Fruit fly (Drosophila melanogaster) whole organism, embryonic: ENCODE results near the gene Veneno.

Source experiments
- Antp ChIP-seq: fragments of 200-800 bp; sonication (Bioruptor generic); optimal IDR thresholded peaks from 3 replicates; lab custom pipeline; 2016; ENCODE audit warnings: missing biosample characterization, missing genetic modification characterization
- CG10209 ChIP-seq: fragments of 200-800 bp; sonication (Bioruptor generic); optimal IDR thresholded peaks from 3 replicates; lab custom pipeline; 2017; ENCODE audit warnings: missing biosample characterization, mild to moderate bottlenecking, missing genetic modification characterization, missing genetic modification reagents
- CG10431 ChIP-seq: fragments of 200-800 bp; sonication (Bioruptor generic); optimal IDR thresholded peaks from 3 replicates; lab custom pipeline; 2018; ENCODE audit warnings: missing biosample characterization, mild to moderate bottlenecking, missing genetic modification characterization
- CG12942 ChIP-seq: fragments of 200-800 bp; sonication (Bioruptor generic); optimal IDR thresholded peaks from 3 replicates; lab custom pipeline; 2016; ENCODE audit warnings: missing biosample characterization, missing genetic modification characterization
- CG14014 ChIP-seq: fragments of 200-800 bp; sonication (Bioruptor generic); IDR thresholded peaks from 2 replicates; pipeline ENCODE4 v1.3.6; 2022; ENCODE audit warnings: missing biosample characterization, missing genetic modification characterization
- CG15479 ChIP-seq: fragments of 200-800 bp; sonication (Bioruptor generic); optimal IDR thresholded peaks from 3 replicates; lab custom pipeline; 2019; ENCODE audit warnings: missing biosample characterization, mild to moderate bottlenecking, missing genetic modification characterization, moderate library complexity
- CG1602 ChIP-seq: fragments of 200-800 bp; sonication (Bioruptor generic); optimal IDR thresholded peaks from 3 replicates; lab custom pipeline; 2016; ENCODE audit warnings: missing biosample characterization, missing genetic modification characterization
- CG18476 ChIP-seq: fragments of 200-800 bp; sonication (Bioruptor generic); optimal IDR thresholded peaks from 2 replicates; lab custom pipeline; 2016; ENCODE audit warnings: missing biosample characterization, mild to moderate bottlenecking, missing genetic modification characterization
- CG2202 ChIP-seq: fragments of 200-800 bp; sonication (Bioruptor generic); optimal IDR thresholded peaks from 2 replicates; lab custom pipeline; 2018; ENCODE audit warnings: missing biosample characterization, mild to moderate bottlenecking, missing genetic modification characterization
- CG2712 ChIP-seq: fragments of 200-800 bp; optimal IDR thresholded peaks from 3 replicates; lab custom pipeline; 2019; ENCODE audit warnings: missing biosample characterization, mild to moderate bottlenecking, missing genetic modification characterization, moderate library complexity
- CG3065 ChIP-seq: fragments of 200-800 bp; sonication (Bioruptor generic); optimal IDR thresholded peaks from 2 replicates; lab custom pipeline; 2016; ENCODE audit warnings: missing biosample characterization, missing genetic modification characterization
- CG31365 ChIP-seq: fragments of 200-800 bp; sonication (Bioruptor generic); optimal IDR thresholded peaks from 2 replicates; lab custom pipeline; 2018; ENCODE audit warnings: missing biosample characterization, mild to moderate bottlenecking, missing genetic modification characterization
- CG32772 ChIP-seq: fragments of 200-800 bp; sonication (Bioruptor generic); IDR thresholded peaks from 2 replicates; pipeline ENCODE4 v1.3.6; 2022; ENCODE audit warnings: missing biosample characterization, missing genetic modification characterization
- CG3281 ChIP-seq: fragments of 200-800 bp; sonication (Bioruptor generic); optimal IDR thresholded peaks from 3 replicates; lab custom pipeline; 2017; ENCODE audit warnings: missing biosample characterization, mild to moderate bottlenecking, missing genetic modification characterization
- CG3838 ChIP-seq: fragments of 200-800 bp; sonication (Bioruptor generic); optimal IDR thresholded peaks from 3 replicates; lab custom pipeline; 2016; ENCODE audit warnings: missing biosample characterization, missing genetic modification characterization
- CG6813 ChIP-seq: fragments of 200-800 bp; sonication (Bioruptor generic); optimal IDR thresholded peaks from 2 replicates; lab custom pipeline; 2017; ENCODE audit warnings: missing biosample characterization, missing genetic modification characterization, mild to moderate bottlenecking, moderate library complexity, missing genetic modification reagents
- CG7745 ChIP-seq: fragments of 200-800 bp; sonication (Bioruptor generic); optimal IDR thresholded peaks from 2 replicates; lab custom pipeline; 2018; ENCODE audit warnings: missing biosample characterization, mild to moderate bottlenecking, missing genetic modification characterization, moderate library complexity
- CG7928 ChIP-seq: fragments of 200-800 bp; sonication (Bioruptor generic); optimal IDR thresholded peaks from 2 replicates; lab custom pipeline; 2017; ENCODE audit warnings: missing biosample characterization, mild to moderate bottlenecking, missing genetic modification characterization
- CG8281 ChIP-seq: fragments of 200-800 bp; sonication (Bioruptor generic); optimal IDR thresholded peaks from 2 replicates; lab custom pipeline; 2018; ENCODE audit warnings: missing biosample characterization, mild to moderate bottlenecking, missing genetic modification characterization, moderate library complexity
- CG9609 ChIP-seq: fragments of 200-800 bp; sonication (Bioruptor generic); optimal IDR thresholded peaks from 3 replicates; lab custom pipeline; 2016; ENCODE audit warnings: missing biosample characterization, missing genetic modification characterization
- Camta ChIP-seq: fragments of 200-800 bp; sonication (Bioruptor generic); optimal IDR thresholded peaks from 2 replicates; lab custom pipeline; 2016; ENCODE audit warnings: missing biosample characterization, missing genetic modification characterization
- Dbx ChIP-seq: fragments of 200-800 bp; sonication (Bioruptor generic); IDR thresholded peaks from 3 replicates; pipeline ENCODE4 v1.3.6; 2022; ENCODE audit warnings: missing biosample characterization, missing genetic modification characterization
- Doc3 ChIP-seq: fragments of 200-800 bp; sonication (Bioruptor generic); IDR thresholded peaks from 3 replicates; pipeline ENCODE4 v1.3.6; 2022; ENCODE audit warnings: missing biosample characterization, missing genetic modification characterization; ENCODE audit not compliant: partially characterized antibody
- HHEX ChIP-seq: fragments of 200-800 bp; sonication (Bioruptor generic); optimal IDR thresholded peaks from 3 replicates; lab custom pipeline; 2017; ENCODE audit warnings: missing biosample characterization, mild to moderate bottlenecking, missing genetic modification characterization, missing genetic modification reagents
- Hr39 ChIP-seq: fragments of >200 bp; optimal IDR thresholded peaks from 2 replicates; lab custom pipeline; 2017
- Hr51 ChIP-seq, 2 experiments: fragments of 200-800 bp; sonication (Bioruptor generic); optimal IDR thresholded peaks; 2 replicates in 1 of 2; 3 replicates in 1 of 2; lab custom pipeline; 2016 to 2018; ENCODE audit warnings: missing biosample characterization in 2 of 2, missing genetic modification characterization in 2 of 2, mild to moderate bottlenecking in 1 of 2, moderate library complexity in 1 of 2
- Poxn ChIP-seq: fragments of 200-800 bp; sonication (Bioruptor generic); IDR thresholded peaks from 2 replicates; pipeline ENCODE4 v1.3.6; 2022; ENCODE audit warnings: missing biosample characterization, missing genetic modification characterization
- abd-A ChIP-seq: fragments of 200-800 bp; sonication (Bioruptor generic); optimal IDR thresholded peaks from 3 replicates; lab custom pipeline; 2019; ENCODE audit warnings: missing biosample characterization, mild to moderate bottlenecking, missing genetic modification characterization, moderate library complexity
- ato ChIP-seq: fragments of 200-800 bp; sonication (Bioruptor generic); IDR thresholded peaks from 2 replicates; pipeline ENCODE4 v1.3.6; 2022; ENCODE audit warnings: missing biosample characterization, missing genetic modification characterization; ENCODE audit not compliant: partially characterized antibody
- cad ChIP-seq: fragments of >200 bp; optimal IDR thresholded peaks from 2 replicates; lab custom pipeline; 2017; ENCODE audit warnings: missing biosample characterization, missing genetic modification characterization
- croc ChIP-seq: fragments of 200-800 bp; sonication (Bioruptor generic); conservative IDR thresholded peaks from 3 replicates; pipeline ENCODE4 v1.3.6; 2022; ENCODE audit warnings: missing biosample characterization, missing genetic modification characterization
- crp ChIP-seq, 2 experiments: fragments of 200-800 bp; sonication (Bioruptor generic); optimal IDR thresholded peaks; 2 replicates in 1 of 2; 3 replicates in 1 of 2; lab custom pipeline; 2017; ENCODE audit warnings: missing biosample characterization in 2 of 2, missing genetic modification characterization in 2 of 2, mild to moderate bottlenecking in 1 of 2, moderate library complexity in 1 of 2
- danr ChIP-seq: fragments of 200-800 bp; sonication (Bioruptor generic); IDR thresholded peaks from 2 replicates; pipeline ENCODE4 v1.3.6; 2022; ENCODE audit warnings: missing biosample characterization, missing genetic modification characterization
- dimm ChIP-seq: fragments of 200-800 bp; sonication (Bioruptor generic); IDR thresholded peaks from 2 replicates; pipeline ENCODE4 v1.3.6; 2022; ENCODE audit warnings: missing biosample characterization, missing genetic modification characterization
- fd96Cb ChIP-seq: fragments of 200-800 bp; sonication (Bioruptor generic); optimal IDR thresholded peaks from 2 replicates; lab custom pipeline; 2018; ENCODE audit warnings: missing biosample characterization, mild to moderate bottlenecking, missing genetic modification characterization, moderate library complexity
- fu2 ChIP-seq: fragments of 200-800 bp; sonication (Bioruptor generic); optimal IDR thresholded peaks from 2 replicates; lab custom pipeline; 2016; ENCODE audit warnings: missing biosample characterization, missing genetic modification characterization
- kni ChIP-seq: fragments of 200-800 bp; sonication (Bioruptor generic); optimal IDR thresholded peaks from 3 replicates; lab custom pipeline; 2017; ENCODE audit warnings: mild to moderate bottlenecking, missing biosample characterization, missing genetic modification reagents, missing genetic modification characterization
- nmo ChIP-seq: fragments of 200-800 bp; sonication (Bioruptor generic); optimal IDR thresholded peaks from 2 replicates; lab custom pipeline; 2018; ENCODE audit warnings: missing biosample characterization, mild to moderate bottlenecking, missing genetic modification characterization, moderate library complexity
- pho ChIP-seq: fragments of 200-800 bp; sonication (Bioruptor generic); optimal IDR thresholded peaks from 2 replicates; lab custom pipeline; 2016; ENCODE audit warnings: missing biosample characterization, missing genetic modification characterization
- scrt ChIP-seq: fragments of 200-800 bp; sonication (Bioruptor generic); optimal IDR thresholded peaks from 2 replicates; lab custom pipeline; 2018; ENCODE audit warnings: missing biosample characterization, mild to moderate bottlenecking, missing genetic modification characterization, moderate library complexity
- sens-2 ChIP-seq: fragments of 200-800 bp; sonication (Bioruptor generic); IDR thresholded peaks from 2 replicates; pipeline ENCODE4 v1.3.6; 2022; ENCODE audit warnings: missing biosample characterization, missing genetic modification characterization
- shn ChIP-seq: fragments of 200-800 bp; sonication (Bioruptor generic); optimal IDR thresholded peaks from 3 replicates; lab custom pipeline; 2016; ENCODE audit warnings: missing biosample characterization, missing genetic modification characterization
- tio ChIP-seq: fragments of 200-800 bp; sonication (Bioruptor generic); optimal IDR thresholded peaks from 2 replicates; lab custom pipeline; 2017; ENCODE audit warnings: missing biosample characterization, missing genetic modification characterization, inconsistent platforms
- toy ChIP-seq: fragments of 200-800 bp; sonication (Bioruptor generic); IDR thresholded peaks from 2 replicates; pipeline ENCODE4 v1.3.6; 2022; ENCODE audit warnings: missing biosample characterization, missing genetic modification characterization
- unpg ChIP-seq: fragments of 200-800 bp; sonication (Bioruptor generic); optimal IDR thresholded peaks from 3 replicates; lab custom pipeline; 2018; ENCODE audit warnings: missing biosample characterization, mild to moderate bottlenecking, missing genetic modification characterization, moderate library complexity
- vvl ChIP-seq: fragments of 200-800 bp; sonication (Bioruptor generic); IDR thresholded peaks from 2 replicates; pipeline ENCODE4 v1.3.6; 2022; ENCODE audit warnings: missing biosample characterization, missing genetic modification characterization
- wor ChIP-seq: fragments of 200-800 bp; sonication (Bioruptor generic); IDR thresholded peaks from 2 replicates; pipeline ENCODE4 v1.3.6; 2022; ENCODE audit warnings: missing biosample characterization, missing genetic modification characterization
- zen ChIP-seq: fragments of 200-800 bp; sonication (Bioruptor generic); optimal IDR thresholded peaks from 3 replicates; lab custom pipeline; 2018; ENCODE audit warnings: missing biosample characterization, mild to moderate bottlenecking, missing genetic modification characterization, moderate library complexity
- zfh1 ChIP-seq: fragments of 200-800 bp; sonication (Bioruptor generic); IDR thresholded peaks from 3 replicates; pipeline ENCODE4 v1.3.6; 2022; ENCODE audit warnings: missing biosample characterization, missing genetic modification characterization

Veneno gene

DNA sequence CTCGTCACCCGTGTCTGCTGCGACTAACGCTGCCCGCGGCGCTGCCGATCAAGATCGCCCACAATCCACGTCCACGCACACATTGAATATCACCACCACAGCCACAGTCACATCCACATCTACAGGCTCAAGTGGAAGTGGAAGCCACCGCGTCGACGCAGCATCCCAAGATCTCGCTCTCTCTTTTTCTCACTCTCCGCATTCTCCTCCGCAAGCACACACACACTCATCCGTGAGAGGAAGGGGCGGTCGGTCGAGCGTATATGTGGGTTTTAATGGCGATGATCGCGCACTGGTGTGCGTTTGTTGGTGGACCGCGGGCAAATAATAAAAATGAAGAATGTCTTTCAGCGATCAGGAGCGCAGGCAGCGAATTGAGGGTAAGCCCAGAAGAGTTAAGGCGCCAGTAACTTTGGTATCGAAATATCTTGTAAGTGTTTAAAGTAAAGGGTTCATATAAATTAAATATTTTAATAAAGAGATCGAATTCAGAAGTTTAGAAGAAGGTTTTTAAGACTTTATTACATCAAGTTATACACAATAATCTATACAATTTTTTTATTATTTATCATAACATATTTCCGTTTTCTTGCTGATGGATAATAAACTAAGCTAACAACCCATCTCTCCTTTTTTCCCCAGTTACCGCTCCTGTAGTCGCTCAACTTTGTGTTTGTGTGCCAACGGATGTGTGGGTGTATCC lies 28.4 kb downstream of the Veneno start, which contains the start of gene Poxm (continued):
- TF ChIP-seq zen (tag; lab: Kevin White, UChicago) (peak; percentile 91), abd-A (no peak), Antp (GFP tag; lab: Kevin White, UChicago) (peak; percentile 51), CG10209 (GFP tag; lab: Kevin White, UChicago) (peak; percentile 91), CG1602 (GFP tag; lab: Kevin White, UChicago) (peak; percentile 92), unpg (GFP tag; lab: Kevin White, UChicago) (peak; percentile 85), cad (GFP tag; lab: Kevin White, UChicago) (no peak), Hr51 (GFP tag; optimal IDR thresholded peaks at IDR 0.05; lab: Kevin White, UChicago) (peak; percentile 51 to 91), CG9609 (GFP tag; lab: Kevin White, UChicago) (peak; percentile 7), wor (GFP tag; lab: Robert Waterston, UW) (peak; percentile 82; the same call in 1 of the 2 replicates), danr (GFP tag; lab: Robert Waterston, UW) (peak; percentile 86), tio (GFP tag; lab: Kevin White, UChicago) (peak; percentile 88), Poxn (GFP tag; lab: Robert Waterston, UW) (no peak), CG7928 (GFP tag; lab: Kevin White, UChicago) (peak; percentile 23), CG14014 (GFP tag; lab: Robert Waterston, UW) (peak; percentile 82; the same call in 1 of the 2 replicates), vvl (peak; percentile 89), CG31365 (tag; lab: Kevin White, UChicago) (no peak), Hr39 (lab: Kevin White, UChicago) (no peak), fu2 (GFP tag; lab: Kevin White, UChicago) (no peak), nmo (GFP tag; lab: Kevin White, UChicago) (peak; percentile 98), CG6813 (GFP tag; lab: Kevin White, UChicago) (peak; percentile 74), CG10431 (GFP tag; lab: Kevin White, UChicago) (peak; percentile 73), CG15479 (GFP tag; lab: Kevin White, UChicago) (no peak), croc (GFP tag; lab: Robert Waterston, UW) (peak; percentile 94), CG8281 (tag; lab: Kevin White, UChicago) (peak; percentile 75), Dbx (peak; percentile 48; the same call in 1 of the 3 replicates), kni (GFP tag; lab: Kevin White, UChicago) (peak; percentile 52), HHEX (peak; percentile 89), zfh1 (GFP tag; lab: Robert Waterston, UW) (peak; percentile 67; the same call in 2 of the 3 replicates), Camta (GFP tag; lab: Kevin White, UChicago) (peak; percentile 66), CG3838 (GFP tag; lab: Kevin White, UChicago) (peak; percentile 3), sens-2 (GFP tag; lab: Robert Waterston, UW) (no peak; the same call in 1 of the 2 replicates), fd96Cb (tag; lab: Kevin White, UChicago) (peak; percentile 95), CG12942 (peak; percentile 77), toy (GFP tag; lab: Robert Waterston, UW) (no peak), Doc3 (no peak), shn (GFP tag; lab: Kevin White, UChicago) (peak; percentile 8), ato (GFP tag; lab: Robert Waterston, UW) (no peak), crp (GFP tag; optimal IDR thresholded peaks at IDR 0.05; lab: Kevin White, UChicago) (peak in 1 of 2 experiments; percentile 47), CG2202 (peak; percentile 65), CG7745 (tag; lab: Kevin White, UChicago) (no peak), CG32772 (GFP tag; lab: Robert Waterston, UW) (peak; percentile 88), pho (GFP tag; lab: Kevin White, UChicago) (peak; percentile 16), scrt (peak; percentile 24), CG18476 (peak; percentile 81), CG3281 (GFP tag; lab: Kevin White, UChicago) (no peak), CG2712 (peak; percentile 96), dimm (GFP tag; lab: Robert Waterston, UW) (peak; percentile 55; the same call in 1 of the 2 replicates), CG3065 (GFP tag; lab: Kevin White, UChicago) (peak; percentile 69)
